Worm (Caenorhabditis elegans) whole organism, mixed stage, embryonic: ENCODE results near the gene F25B5.3.

Experiments
- ceh-43 ChIP-seq: fragments of 200-800 bp; sonication (Bioruptor generic); optimal IDR thresholded peaks from 2 replicates; lab custom pipeline; 2018; ENCODE audit warnings: mild to moderate bottlenecking, missing genetic modification characterization, moderate library complexity, missing compliant biosample characterization
- mep-1 ChIP-seq: fragments of 150-350 bp; optimal IDR thresholded peaks from 2 replicates; lab custom pipeline; 2017; ENCODE audit warnings: missing biosample characterization, missing genetic modification reagents, missing genetic modification characterization, inconsistent platforms
- pha-4 ChIP-seq: fragments of 150-350 bp; optimal IDR thresholded peaks from 2 replicates; lab custom pipeline; 2018; ENCODE audit warnings: missing biosample characterization, missing genetic modification reagents, missing genetic modification characterization

DNA sequence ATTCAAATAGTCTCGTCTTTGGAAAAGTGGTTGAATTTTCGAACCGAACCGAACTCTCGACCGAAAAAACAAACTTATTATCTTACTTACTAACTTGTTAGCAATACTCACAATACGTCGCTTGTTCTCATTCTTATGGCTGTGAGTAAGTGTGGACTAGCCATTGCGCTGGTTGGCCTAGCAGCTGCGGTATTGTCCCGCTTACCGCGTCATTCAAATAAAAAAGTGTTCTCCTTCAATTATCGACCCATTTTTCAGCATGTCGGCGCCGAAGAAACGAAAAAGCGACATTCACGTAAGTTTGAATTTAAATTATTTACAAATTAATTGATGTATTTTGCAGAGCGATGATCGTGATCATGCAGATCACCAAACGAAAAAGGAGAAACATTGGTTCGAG is 10.4 kb downstream of the F25B5.3 start:
- TF ChIP-seq ceh-43 (GFP tag; lab: Kevin White, UChicago) (no peak), mep-1 (tag; lab: Kevin White, UChicago) (no peak), pha-4 (tag; lab: Kevin White, UChicago) (no peak)
